Fruit fly (Drosophila melanogaster) whole organism, prepupa: ENCODE results near the gene CG17404.

Source experiments
- CG10631 ChIP-seq: fragments of 200-800 bp; sonication (Bioruptor generic); optimal IDR thresholded peaks from 2 replicates; lab custom pipeline; 2016; ENCODE audit warnings: missing biosample characterization, missing genetic modification characterization
- CG15336 ChIP-seq: fragments of 200-800 bp; sonication (Bioruptor generic); IDR thresholded peaks from 2 replicates; pipeline ENCODE4 v1.3.6; 2022; ENCODE audit warnings: missing biosample characterization, missing genetic modification characterization
- CG16779 ChIP-seq: fragments of 200-800 bp; sonication (Bioruptor generic); optimal IDR thresholded peaks from 3 replicates; lab custom pipeline; 2017; ENCODE audit warnings: missing biosample characterization, mild to moderate bottlenecking, missing genetic modification characterization
- CG3032 ChIP-seq: fragments of 200-800 bp; optimal IDR thresholded peaks from 2 replicates; lab custom pipeline; 2019; ENCODE audit warnings: missing biosample characterization, mild to moderate bottlenecking, missing genetic modification characterization, moderate library complexity
- CG4318 ChIP-seq: fragments of 200-800 bp; sonication (Bioruptor generic); optimal IDR thresholded peaks from 3 replicates; lab custom pipeline; 2017; ENCODE audit warnings: missing biosample characterization, mild to moderate bottlenecking, missing genetic modification characterization
- eg ChIP-seq: fragments of 200-800 bp; sonication (Bioruptor generic); IDR thresholded peaks from 3 replicates; pipeline ENCODE4 v1.3.6; 2022; ENCODE audit warnings: missing biosample characterization, missing genetic modification characterization
- fd85E ChIP-seq: fragments of 200-800 bp; sonication (Bioruptor generic); optimal IDR thresholded peaks from 3 replicates; lab custom pipeline; 2016; ENCODE audit warnings: missing biosample characterization, missing genetic modification characterization

dm6 chr3R:12259013-12259412, 34.2 kb upstream of the CG17404 start:
- no peak for TF ChIP-seq CG3032 (tag; lab: Kevin White, UChicago)
- TF ChIP-seq fd85E (GFP tag; lab: Kevin White, UChicago), result no peak
- no peak for TF ChIP-seq CG10631 (GFP tag; lab: Kevin White, UChicago)
- no peak for TF ChIP-seq CG16779 (tag; lab: Kevin White, UChicago)
- TF ChIP-seq eg, result no peak
- no peak for TF ChIP-seq CG15336 (GFP tag; lab: Robert Waterston, UW)
- TF ChIP-seq CG4318 (GFP tag; lab: Kevin White, UChicago), result no peak
